In the genomic region with DNA sequence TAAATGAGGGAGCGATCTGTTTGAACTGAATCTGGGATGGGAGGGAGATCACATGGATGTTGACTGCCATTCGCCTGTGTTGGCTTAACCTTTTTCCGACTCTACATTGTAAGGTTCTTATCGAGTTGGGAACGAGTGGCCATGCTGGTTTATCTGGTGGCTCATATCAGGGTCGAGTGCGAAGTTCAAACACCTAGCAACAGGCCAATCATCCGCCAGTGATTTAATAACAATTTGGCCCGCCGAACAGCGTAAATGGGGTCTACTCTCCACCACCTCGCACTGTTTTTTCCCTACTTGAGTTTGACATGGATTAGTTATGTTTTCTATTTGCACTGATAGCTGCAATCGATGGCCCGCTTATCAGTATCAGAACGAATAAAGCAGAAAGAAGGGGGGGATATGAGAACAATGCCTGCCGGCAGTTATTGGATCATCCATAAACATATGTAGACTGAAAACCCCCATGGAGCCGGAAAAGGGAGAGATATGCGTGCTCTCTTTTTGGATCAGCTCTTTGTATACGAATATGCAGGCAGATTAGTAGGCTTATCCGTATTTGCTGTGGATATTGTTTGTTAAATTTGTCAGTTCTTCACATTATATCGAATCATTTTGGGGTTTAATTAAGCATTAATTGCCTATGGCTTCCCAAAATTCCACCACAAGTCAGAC, we compare ENCODE assay signal across 1 fruit fly cellular context.
TF ChIP-seq lines count a peak whose summit lies in the region.

No protein-coding gene starts in this region.

TF ChIP-seq in whole organism, embryonic, 481 proteins besides CTCF, POLR2A, EP300 and RAD21 (continued from another document):
- TF ChIP-seq GATAe (GFP tag; conservative IDR thresholded peaks at IDR 0.05; lab: Robert Waterston, UW): peak; percentile 53; the same call in 1 of the 2 replicates
- peak; percentile 39 for TF ChIP-seq CG10543 (GFP tag; optimal IDR thresholded peaks at IDR 0.05; lab: Kevin White, UChicago)
- TF ChIP-seq lmd (GFP tag; IDR thresholded peaks at IDR 0.05; lab: Robert Waterston, UW): no peak
- no peak for TF ChIP-seq CG32772 (GFP tag; IDR thresholded peaks at IDR 0.05; lab: Robert Waterston, UW)
- peak; percentile 11 for TF ChIP-seq CG18262 (tag; optimal IDR thresholded peaks at IDR 0.05; lab: Kevin White, UChicago)
- TF ChIP-seq CG12769 (tag; optimal IDR thresholded peaks at IDR 0.05; lab: Kevin White, UChicago): peak; percentile 16
- no peak for TF ChIP-seq sob (GFP tag; IDR thresholded peaks at IDR 0.05; lab: Robert Waterston, UW)
- TF ChIP-seq CG7745 (tag; optimal IDR thresholded peaks at IDR 0.05; lab: Kevin White, UChicago): no peak
- TF ChIP-seq nerfin-1 (tag; optimal IDR thresholded peaks at IDR 0.05; lab: Kevin White, UChicago): peak; percentile 26
- peak; percentile 21 for TF ChIP-seq HLHmδ (GFP tag; optimal IDR thresholded peaks at IDR 0.05; lab: Kevin White, UChicago)
- TF ChIP-seq mirr (GFP tag; optimal IDR thresholded peaks at IDR 0.05; lab: Kevin White, UChicago): peak; percentile 65
- TF ChIP-seq sug (tag; optimal IDR thresholded peaks at IDR 0.05; lab: Kevin White, UChicago): peak; percentile 84
- peak; percentile 34 for TF ChIP-seq CG9727 (GFP tag; optimal IDR thresholded peaks at IDR 0.05; lab: Kevin White, UChicago)
- TF ChIP-seq Pdp1 (GFP tag; optimal IDR thresholded peaks at IDR 0.05; lab: Kevin White, UChicago): peak in 1 of 2 experiments; percentile 55
- peak; percentile 81 for TF ChIP-seq CG34376 (GFP tag; optimal IDR thresholded peaks at IDR 0.05; lab: Kevin White, UChicago)
- no peak for TF ChIP-seq tio (GFP tag; optimal IDR thresholded peaks at IDR 0.05; lab: Kevin White, UChicago)
- TF ChIP-seq Xbp1 (GFP tag; optimal IDR thresholded peaks at IDR 0.05; lab: Kevin White, UChicago): no peak
- peak; percentile 25 for TF ChIP-seq tap (tag; optimal IDR thresholded peaks at IDR 0.05; lab: Kevin White, UChicago)
- peak; percentile 10 for TF ChIP-seq CG12071 (GFP tag; optimal IDR thresholded peaks at IDR 0.05; lab: Kevin White, UChicago)
- TF ChIP-seq Ets65A (GFP tag; lab: Kevin White, UChicago): peak; percentile 54
- peak; percentile 50 for TF ChIP-seq Vsx1 (GFP tag; optimal IDR thresholded peaks at IDR 0.05; lab: Kevin White, UChicago)
- peak; percentile 75 for TF ChIP-seq sens (GFP tag; lab: Kevin White, UChicago)
- TF ChIP-seq tin (GFP tag; optimal IDR thresholded peaks at IDR 0.05; lab: Kevin White, UChicago): no peak
- no peak for TF ChIP-seq CG43689 (GFP tag; IDR thresholded peaks at IDR 0.05; lab: Robert Waterston, UW)
- TF ChIP-seq pfk (GFP tag; optimal IDR thresholded peaks at IDR 0.05; lab: Kevin White, UChicago): no peak
- peak in 1 of 2 experiments; percentile 87 for TF ChIP-seq Hr78 (GFP tag; optimal IDR thresholded peaks at IDR 0.05; lab: Kevin White, UChicago)
- TF ChIP-seq CG2678 (tag; optimal IDR thresholded peaks at IDR 0.05; lab: Kevin White, UChicago): peak; percentile 14
- no peak for TF ChIP-seq fd64A (GFP tag; optimal IDR thresholded peaks at IDR 0.05; lab: Kevin White, UChicago)
- TF ChIP-seq CG6854 (GFP tag; optimal IDR thresholded peaks at IDR 0.05; lab: Kevin White, UChicago): no peak
- TF ChIP-seq crol (GFP tag; IDR thresholded peaks at IDR 0.05; lab: Robert Waterston, UW): 0 out of 2 replicates have a peak, but pooled peaks have one; percentile 15
- no peak for TF ChIP-seq Chrac-16 (GFP tag; optimal IDR thresholded peaks at IDR 0.05; lab: Kevin White, UChicago)
- peak; percentile 85 for TF ChIP-seq grn (GFP tag; optimal IDR thresholded peaks at IDR 0.05; lab: Kevin White, UChicago)
- peak; percentile 47 for TF ChIP-seq lab (GFP tag; optimal IDR thresholded peaks at IDR 0.05; lab: Kevin White, UChicago)
- TF ChIP-seq Eip74EF (GFP tag; optimal IDR thresholded peaks at IDR 0.05; lab: Kevin White, UChicago): peak in 1 of 2 experiments; percentile 34
- TF ChIP-seq CG18011 (GFP tag; optimal IDR thresholded peaks at IDR 0.05; lab: Kevin White, UChicago): no peak
- no peak for TF ChIP-seq Lpt (GFP tag; optimal IDR thresholded peaks at IDR 0.05; lab: Kevin White, UChicago)
- 0 out of 3 replicates have a peak, but pooled peaks have one; percentile 17 for TF ChIP-seq ci (GFP tag; IDR thresholded peaks at IDR 0.05; lab: Robert Waterston, UW)
- no peak for TF ChIP-seq Neu2 (GFP tag; optimal IDR thresholded peaks at IDR 0.05; lab: Kevin White, UChicago; ENCODE audit: borderline replicate concordance)
